Worm (Caenorhabditis elegans) whole organism, young adult: ENCODE results near the gene C10C5.4.

Experiments
- F33H1.4 ChIP-seq: fragments of 200-800 bp; sonication (Bioruptor generic); IDR thresholded peaks from 2 replicates; pipeline ENCODE4 v1.3.6; 2022; ENCODE audit warnings: missing genetic modification reagents, missing genetic modification characterization, missing compliant biosample characterization
- F49E8.2 ChIP-seq: sonication (generic microtip); optimal IDR thresholded peaks from 3 replicates; lab custom pipeline; 2017; ENCODE audit warnings: missing genetic modification characterization, mild to moderate bottlenecking, missing compliant biosample characterization, antibody characterized with exemption, moderate library complexity; ENCODE audit not compliant: insufficient read depth
- Y53F4B.3 ChIP-seq: fragments of 200-800 bp; sonication (Bioruptor generic); IDR thresholded peaks from 2 replicates; pipeline ENCODE4 v1.3.6; 2022; ENCODE audit warnings: missing genetic modification reagents, missing genetic modification characterization, missing compliant biosample characterization
- atf-7 ChIP-seq: sonication (generic microtip); optimal IDR thresholded peaks from 2 replicates; lab custom pipeline; 2017; ENCODE audit warnings: mild to moderate bottlenecking, missing genetic modification characterization, missing compliant biosample characterization
- cebp-2 ChIP-seq: fragments of 200-800 bp; sonication (Bioruptor generic); IDR thresholded peaks from 2 replicates; pipeline ENCODE4 v1.3.6; 2022; ENCODE audit warnings: missing genetic modification characterization, missing compliant biosample characterization
- ceh-58 ChIP-seq: fragments of 200-800 bp; sonication (Bioruptor generic); IDR thresholded peaks from 2 replicates; pipeline ENCODE4 v1.3.6; 2022; ENCODE audit warnings: missing genetic modification characterization, missing compliant biosample characterization
- fkh-3 ChIP-seq: sonication (generic microtip); optimal IDR thresholded peaks from 2 replicates; lab custom pipeline; 2016; ENCODE audit warnings: mild to moderate bottlenecking, missing genetic modification characterization, missing compliant biosample characterization
- lin-35 ChIP-seq, 3 experiments: fragments of 150-350 bp in 2 of 3; sonication (generic microtip) in 1 of 3; optimal IDR thresholded peaks; 2 replicates each; lab custom pipeline; 2014 to 2018; ENCODE audit warnings: missing biosample characterization in 3 of 3, missing genetic modification characterization in 3 of 3, missing genetic modification reagents in 3 of 3
- mcd-1 ChIP-seq: fragments of 200-800 bp; sonication (Bioruptor generic); IDR thresholded peaks from 2 replicates; pipeline ENCODE4 v1.3.6; 2022; ENCODE audit warnings: missing genetic modification reagents, missing genetic modification characterization, missing compliant biosample characterization
- nfya-2 ChIP-seq: fragments of 200-800 bp; sonication (Bioruptor generic); IDR thresholded peaks from 2 replicates; pipeline ENCODE4 v1.3.6; 2022; ENCODE audit warnings: missing genetic modification reagents, missing genetic modification characterization, missing compliant biosample characterization
- ztf-3 ChIP-seq: fragments of 200-800 bp; sonication (Bioruptor generic); optimal IDR thresholded peaks from 2 replicates; lab custom pipeline; 2018; ENCODE audit warnings: mild to moderate bottlenecking, missing genetic modification characterization, missing compliant biosample characterization

C10C5.4 gene

ce11 chrIV:9423095-9423494 is 44.7 kb downstream of the C10C5.4 start, which contains the start of gene srxa-2 (continued):
- no peak for TF ChIP-seq nfya-2 (GFP tag; lab: Robert Waterston, UW)

DNA sequence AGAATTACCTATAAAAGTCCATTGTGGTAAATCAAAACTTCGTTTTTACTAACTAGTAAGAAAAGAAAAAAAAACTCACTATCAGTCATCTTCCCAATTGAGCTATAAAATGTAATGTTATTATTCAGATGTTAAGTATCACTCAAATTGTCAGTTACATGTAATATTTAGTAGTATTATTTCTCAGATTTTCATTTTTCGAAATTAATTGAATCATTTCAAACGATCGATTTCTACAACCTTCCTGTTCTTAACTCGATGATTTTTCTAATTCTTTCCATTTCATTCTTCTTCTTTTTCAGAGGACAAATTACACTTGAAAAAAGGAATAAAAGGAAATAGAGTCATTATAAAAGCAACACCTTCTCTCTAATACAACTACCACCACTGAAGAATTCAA is 49.6 kb downstream of the C10C5.4 start, which contains the start of gene F59B8.1:
F59B8.1 (plus strand) TSS at position 301 of the 400 bp plus-strand sequence.
- TF ChIP-seq Y53F4B.3 (GFP tag; lab: Robert Waterston, UW) (no peak), ztf-3 (no peak), fkh-3 (tag; lab: Kevin White, UChicago) (no peak), atf-7 (tag; lab: Kevin White, UChicago) (no peak), F49E8.2 (tag; lab: Kevin White, UChicago) (no peak), lin-35 (GFP tag; optimal IDR thresholded peaks at IDR 0.05; lab: Kevin White, UChicago) (no peak), ceh-58 (no peak), mcd-1 (GFP tag; lab: Robert Waterston, UW) (no peak), cebp-2 (GFP tag; lab: Robert Waterston, UW) (no peak), F33H1.4 (GFP tag; lab: Robert Waterston, UW) (no peak)
